Fruit fly (Drosophila melanogaster): ENCODE data around the gene Rab11.

The Rab11 gene

DNA sequence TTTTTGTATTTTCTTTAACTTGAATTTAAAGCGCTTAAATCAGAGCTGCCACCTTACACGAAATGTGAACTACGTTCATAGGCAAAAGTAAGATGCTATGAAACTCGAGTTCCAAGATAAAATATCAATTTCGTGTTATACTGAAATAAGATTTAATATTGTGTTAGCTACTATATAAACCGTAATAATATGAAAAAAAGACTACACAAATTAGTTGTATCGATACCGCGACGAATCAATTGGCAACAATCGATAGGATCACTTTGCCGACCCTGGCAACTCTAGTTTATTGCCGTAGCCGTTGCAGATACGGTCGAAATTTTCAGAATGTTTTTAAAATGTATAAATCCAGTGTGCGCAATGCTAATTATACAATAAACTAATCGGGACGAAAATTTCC lies 29.2 kb downstream of the Rab11 start, which contains the start of gene SNF4Agamma (continued):
- TF ChIP-seq Poxn (GFP tag; IDR thresholded peaks at IDR 0.05) (no peak), fd96Cb (tag; optimal IDR thresholded peaks at IDR 0.05) (no peak), br (optimal IDR thresholded peaks at IDR 0.05) (no peak), CG17359 (tag; optimal IDR thresholded peaks at IDR 0.05) (no peak), caup (GFP tag; optimal IDR thresholded peaks at IDR 0.05; ENCODE audit: severe bottlenecking) (no peak), CG10543 (GFP tag; optimal IDR thresholded peaks at IDR 0.05) (no peak), grau (tag; optimal IDR thresholded peaks at IDR 0.05) (peak; percentile 36), CG16863 (GFP tag; optimal IDR thresholded peaks at IDR 0.05) (no peak), CG14050 (GFP tag; IDR thresholded peaks at IDR 0.05) (no peak), Camta (GFP tag; optimal IDR thresholded peaks at IDR 0.05) (peak; percentile 7), CG43689 (GFP tag; IDR thresholded peaks at IDR 0.05) (no peak), Hsf (GFP tag; optimal IDR thresholded peaks at IDR 0.05) (peak; percentile 4), CG13123 (GFP tag; optimal IDR thresholded peaks at IDR 0.05) (no peak), dpn (GFP tag; optimal IDR thresholded peaks at IDR 0.05) (peak in 1 of 2 experiments; percentile 27), CG13287 (GFP tag; IDR thresholded peaks at IDR 0.05; ENCODE audit: partially characterized antibody) (peak; percentile 86), CG10979 (tag; optimal IDR thresholded peaks at IDR 0.05) (no peak), CG11456 (GFP tag; IDR thresholded peaks at IDR 0.05) (no peak), hbn (GFP tag; IDR thresholded peaks at IDR 0.05; ENCODE audit: partially characterized antibody) (peak; percentile 63), pum (GFP tag; optimal IDR thresholded peaks at IDR 0.05) (peak; percentile 14), gsb-n (tag; optimal IDR thresholded peaks at IDR 0.05) (peak; percentile 67), Doc2 (GFP tag; IDR thresholded peaks at IDR 0.05) (no peak), mld (GFP tag; IDR thresholded peaks at IDR 0.05; ENCODE audit: partially characterized antibody) (peak; percentile 41; the same call in 1 of the 3 replicates), vvl (GFP tag; IDR thresholded peaks at IDR 0.05) (0 out of 2 replicates have a peak, but pooled peaks have one; percentile 37), CG13424 (tag; optimal IDR thresholded peaks at IDR 0.05) (peak; percentile 11), E2f2 (GFP tag; IDR thresholded peaks at IDR 0.05) (peak; percentile 98), CG32772 (GFP tag; IDR thresholded peaks at IDR 0.05) (no peak), corto (GFP tag; optimal IDR thresholded peaks at IDR 0.05) (no peak), CG2678 (tag; optimal IDR thresholded peaks at IDR 0.05) (peak; percentile 30), sisA (GFP tag; IDR thresholded peaks at IDR 0.05) (peak; percentile 21; the same call in 1 of the 2 replicates), CG7839 (tag; optimal IDR thresholded peaks at IDR 0.05) (peak; percentile 19), CG10654 (GFP tag; optimal IDR thresholded peaks at IDR 0.05) (peak; percentile 22), Fer3 (tag; optimal IDR thresholded peaks at IDR 0.05) (no peak), CoRest (tag; optimal IDR thresholded peaks at IDR 0.05) (peak; percentile 56), Kr (GFP tag; optimal IDR thresholded peaks at IDR 0.05) (no peak), CG4854 (GFP tag; optimal IDR thresholded peaks at IDR 0.05) (peak; percentile 20), stc (GFP tag; IDR thresholded peaks at IDR 0.05) (no peak), HLH54F (GFP tag; optimal IDR thresholded peaks at IDR 0.05) (peak; percentile 11), CkIIα-i1 (GFP tag; IDR thresholded peaks at IDR 0.05) (no peak), fd3F (GFP tag; optimal IDR thresholded peaks at IDR 0.05) (no peak), crc (GFP tag; optimal IDR thresholded peaks at IDR 0.05) (no peak), eve (GFP tag; optimal IDR thresholded peaks at IDR 0.05) (no peak), CG34224 (GFP tag; IDR thresholded peaks at IDR 0.05; ENCODE audit: partially characterized antibody) (peak; percentile 65), hb (GFP tag; IDR thresholded peaks at IDR 0.05; ENCODE audit: partially characterized antibody) (peak; percentile 51; the same call in 2 of the 3 replicates), insv (GFP tag; optimal IDR thresholded peaks at IDR 0.05) (peak in 1 of 2 experiments; percentile 58), Atf6 (GFP tag; IDR thresholded peaks at IDR 0.05) (peak; percentile 41; the same call in 1 of the 2 replicates), CG13624 (GFP tag; optimal IDR thresholded peaks at IDR 0.05) (no peak), Sry-β (GFP tag; optimal IDR thresholded peaks at IDR 0.05) (no peak), CTCF (GFP tag; optimal IDR thresholded peaks at IDR 0.05) (no peak), pzg (GFP tag; optimal IDR thresholded peaks at IDR 0.05) (peak; percentile 72), inv (GFP tag; IDR thresholded peaks at IDR 0.05; ENCODE audit: partially characterized antibody) (peak; percentile 68), HmgZ (tag; optimal IDR thresholded peaks at IDR 0.05) (peak; percentile 53)

Measured in whole organism, embryonic.